Worm (Caenorhabditis elegans) whole organism, L3 larva: ENCODE data around the gene msp-49.

Source experiments
- R02D3.7 ChIP-seq: fragments of 150-350 bp; optimal IDR thresholded peaks from 2 replicates; lab custom pipeline; 2014; ENCODE audit warnings: missing biosample characterization, missing genetic modification characterization
- ZK546.5 ChIP-seq: sonication (generic microtip); optimal IDR thresholded peaks from 2 replicates; lab custom pipeline; 2017; ENCODE audit warnings: missing biosample characterization, missing genetic modification characterization
- ama-1 ChIP-seq: fragments of 150-350 bp; optimal IDR thresholded peaks from 2 replicates; lab custom pipeline; 2018
- ceh-28 ChIP-seq: fragments of 150-350 bp; optimal IDR thresholded peaks from 2 replicates; lab custom pipeline; 2014; ENCODE audit warnings: missing biosample characterization, missing genetic modification reagents, missing genetic modification characterization
- ceh-9 ChIP-seq: sonication (generic microtip); optimal IDR thresholded peaks from 2 replicates; lab custom pipeline; 2018; ENCODE audit warnings: missing biosample characterization, missing genetic modification characterization
- daf-12 ChIP-seq: fragments of 150-350 bp; optimal IDR thresholded peaks from 2 replicates; lab custom pipeline; 2014; ENCODE audit warnings: missing biosample characterization, missing genetic modification reagents, missing genetic modification characterization
- egl-5 ChIP-seq: fragments of 150-350 bp; optimal IDR thresholded peaks from 2 replicates; lab custom pipeline; 2017; ENCODE audit warnings: missing biosample characterization, missing genetic modification reagents, missing genetic modification characterization, inconsistent platforms
- elt-1 ChIP-seq: fragments of 150-350 bp; optimal IDR thresholded peaks from 2 replicates; lab custom pipeline; 2014; ENCODE audit warnings: missing biosample characterization, missing genetic modification characterization
- elt-2 ChIP-seq: sonication (generic microtip); optimal IDR thresholded peaks from 2 replicates; lab custom pipeline; 2016; ENCODE audit warnings: missing genetic modification reagents, mild to moderate bottlenecking, missing genetic modification characterization, missing compliant biosample characterization
- eor-1 ChIP-seq, 2 experiments: fragments of 150-350 bp; optimal IDR thresholded peaks; 2 replicates each; lab custom pipeline; 2014 to 2018; ENCODE audit warnings: missing biosample characterization in 2 of 2, missing genetic modification characterization in 2 of 2
- fkh-10 ChIP-seq: sonication (generic microtip); optimal IDR thresholded peaks from 2 replicates; lab custom pipeline; 2017; ENCODE audit warnings: missing biosample characterization, missing genetic modification reagents, missing genetic modification characterization
- fos-1 ChIP-seq: fragments of 150-350 bp; optimal IDR thresholded peaks from 2 replicates; lab custom pipeline; 2014; ENCODE audit warnings: missing biosample characterization, missing genetic modification characterization
- jun-1 ChIP-seq: fragments of 150-350 bp; optimal IDR thresholded peaks from 2 replicates; lab custom pipeline; 2014; ENCODE audit warnings: missing biosample characterization, missing genetic modification reagents, missing genetic modification characterization
- lin-15B ChIP-seq: fragments of 150-350 bp; optimal IDR thresholded peaks from 2 replicates; lab custom pipeline; 2014; ENCODE audit warnings: missing biosample characterization, missing genetic modification characterization
- lin-39 ChIP-seq: fragments of 150-350 bp; optimal IDR thresholded peaks from 2 replicates; lab custom pipeline; 2018; ENCODE audit warnings: missing biosample characterization, missing genetic modification reagents, missing genetic modification characterization
- lsy-12 ChIP-seq: sonication (generic microtip); optimal IDR thresholded peaks from 2 replicates; lab custom pipeline; 2016; ENCODE audit warnings: mild to moderate bottlenecking, missing genetic modification characterization, missing compliant biosample characterization
- nfya-1 ChIP-seq: sonication (generic microtip); optimal IDR thresholded peaks from 2 replicates; lab custom pipeline; 2017; ENCODE audit warnings: missing genetic modification characterization, mild to moderate bottlenecking, missing compliant biosample characterization, antibody characterized with exemption, moderate library complexity; ENCODE audit not compliant: insufficient read depth
- nhr-11 ChIP-seq: fragments of 150-350 bp; optimal IDR thresholded peaks from 2 replicates; lab custom pipeline; 2014; ENCODE audit warnings: missing biosample characterization, missing genetic modification characterization
- nhr-12 ChIP-seq: fragments of 150-350 bp; optimal IDR thresholded peaks from 2 replicates; lab custom pipeline; 2014; ENCODE audit warnings: missing biosample characterization, missing genetic modification characterization
- nhr-23 ChIP-seq: fragments of 150-350 bp; optimal IDR thresholded peaks from 2 replicates; lab custom pipeline; 2014; ENCODE audit warnings: missing biosample characterization, missing genetic modification reagents, missing genetic modification characterization
- nhr-25 ChIP-seq: sonication (generic microtip); optimal IDR thresholded peaks from 2 replicates; lab custom pipeline; 2017; ENCODE audit warnings: missing biosample characterization, missing genetic modification characterization
- nhr-28 ChIP-seq: fragments of 150-350 bp; optimal IDR thresholded peaks from 2 replicates; lab custom pipeline; 2014; ENCODE audit warnings: missing biosample characterization, missing genetic modification characterization
- nhr-67 ChIP-seq: fragments of 150-350 bp; optimal IDR thresholded peaks from 2 replicates; lab custom pipeline; 2014; ENCODE audit warnings: missing biosample characterization, missing genetic modification characterization
- nhr-76 ChIP-seq: fragments of 150-350 bp; sonication (generic microtip); optimal IDR thresholded peaks from 5 replicates; lab custom pipeline; 2014; ENCODE audit warnings: missing biosample characterization, missing genetic modification characterization
- pha-4 ChIP-seq: fragments of 150-350 bp; optimal IDR thresholded peaks from 2 replicates; lab custom pipeline; 2014; ENCODE audit warnings: missing biosample characterization, missing genetic modification reagents, missing genetic modification characterization
- sea-2 ChIP-seq: fragments of 150-350 bp; sonication (generic microtip); optimal IDR thresholded peaks from 4 replicates; lab custom pipeline; 2014; ENCODE audit warnings: missing biosample characterization, missing genetic modification reagents, missing genetic modification characterization
- skn-1 ChIP-seq: fragments of 150-350 bp; optimal IDR thresholded peaks from 2 replicates; lab custom pipeline; 2014; ENCODE audit warnings: missing biosample characterization, missing genetic modification characterization
- snpc-4 ChIP-seq: fragments of 150-350 bp; optimal IDR thresholded peaks from 2 replicates; lab custom pipeline; 2014; ENCODE audit warnings: missing biosample characterization, missing genetic modification characterization
- unc-39 ChIP-seq: sonication (generic microtip); optimal IDR thresholded peaks from 4 replicates; lab custom pipeline; 2017; ENCODE audit warnings: missing biosample characterization, missing genetic modification characterization
- unc-62 ChIP-seq: fragments of 150-350 bp; sonication (generic microtip); optimal IDR thresholded peaks from 4 replicates; lab custom pipeline; 2014; ENCODE audit warnings: missing biosample characterization, missing genetic modification reagents, missing genetic modification characterization
- ztf-11 ChIP-seq: fragments of 150-350 bp; optimal IDR thresholded peaks from 2 replicates; lab custom pipeline; 2014; ENCODE audit warnings: missing biosample characterization, missing genetic modification characterization

The msp-49 gene

DNA sequence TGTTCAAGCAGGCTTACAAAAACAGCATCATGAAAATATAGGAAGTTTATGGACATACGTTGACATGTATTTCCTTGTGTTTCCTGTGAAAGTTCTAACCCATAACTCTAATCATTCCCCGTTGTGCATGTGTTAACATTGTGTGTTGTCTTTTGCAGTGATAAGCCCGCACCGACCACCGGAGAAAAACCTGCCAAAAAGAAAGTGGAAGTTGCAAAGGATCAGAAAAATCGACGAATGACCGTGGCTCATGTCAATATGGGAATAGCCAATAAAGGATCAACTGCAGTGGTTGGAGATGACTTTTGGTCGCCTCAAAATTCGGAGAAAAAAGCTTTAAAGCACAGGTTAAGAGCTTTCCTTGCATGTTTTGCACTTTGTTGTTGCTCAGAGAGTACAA, 11.1 kb downstream of the msp-49 start:
- TF ChIP-seq ztf-11 (tag; lab: Kevin White, UChicago) (no peak), elt-2 (tag; lab: Kevin White, UChicago) (peak; percentile 39)
- TF ChIP-seq, all 47 proteins: peak for 1

DNA sequence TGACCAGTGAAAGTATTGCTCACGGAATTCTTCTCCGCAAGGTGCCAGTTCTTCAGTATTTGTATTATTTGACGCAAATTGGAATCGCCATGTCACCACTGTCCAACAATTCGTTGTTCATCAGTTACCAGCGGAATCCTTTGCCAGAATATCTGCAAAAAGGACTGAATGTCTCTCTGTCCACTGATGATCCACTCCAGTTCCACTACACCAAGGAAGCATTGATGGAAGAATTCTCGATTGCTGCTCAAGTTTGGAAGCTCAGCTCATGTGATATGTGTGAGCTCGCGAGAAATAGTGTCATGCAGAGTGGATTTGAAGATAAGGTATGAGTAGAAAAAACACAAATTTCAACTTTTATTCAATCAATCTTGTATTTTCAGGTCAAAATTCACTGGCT, 15.0 kb downstream of the msp-49 start:
- TF ChIP-seq ama-1 (lab: Kevin White, UChicago) (peak; percentile 55), eor-1 (tag; optimal IDR thresholded peaks at IDR 0.05; lab: Kevin White, UChicago) (no peak)

DNA sequence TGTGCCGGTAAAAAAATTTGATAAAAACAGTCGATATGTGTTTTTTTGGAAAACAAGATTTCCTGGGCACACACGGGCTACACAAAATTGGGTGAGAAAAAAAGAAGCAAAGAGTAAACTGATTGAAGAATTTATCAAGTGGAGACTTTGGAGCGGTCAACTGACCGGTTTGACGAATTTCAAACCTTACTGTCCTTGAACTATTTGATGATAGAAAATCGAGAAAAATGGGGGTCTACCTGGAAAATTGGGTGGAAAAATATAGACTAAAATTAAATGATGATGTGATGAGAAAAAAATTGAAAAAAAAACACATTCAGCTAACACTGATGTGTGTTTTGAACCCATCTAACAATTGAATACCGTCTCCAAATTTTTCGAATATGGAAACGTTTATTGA, 16.7 kb downstream of the msp-49 start, which contains the start of gene C34F11.8:
C34F11.8 (minus strand) TSS at position 135 of the 400 bp plus-strand sequence.
- no peak for TF ChIP-seq lsy-12 (tag; lab: Kevin White, UChicago)
- no peak for TF ChIP-seq nhr-11 (tag; lab: Kevin White, UChicago)
- TF ChIP-seq nfya-1 = no peak
- TF ChIP-seq nhr-23 (tag; lab: Kevin White, UChicago) = peak; percentile 29
- TF ChIP-seq fos-1 (tag; lab: Kevin White, UChicago) = no peak

DNA sequence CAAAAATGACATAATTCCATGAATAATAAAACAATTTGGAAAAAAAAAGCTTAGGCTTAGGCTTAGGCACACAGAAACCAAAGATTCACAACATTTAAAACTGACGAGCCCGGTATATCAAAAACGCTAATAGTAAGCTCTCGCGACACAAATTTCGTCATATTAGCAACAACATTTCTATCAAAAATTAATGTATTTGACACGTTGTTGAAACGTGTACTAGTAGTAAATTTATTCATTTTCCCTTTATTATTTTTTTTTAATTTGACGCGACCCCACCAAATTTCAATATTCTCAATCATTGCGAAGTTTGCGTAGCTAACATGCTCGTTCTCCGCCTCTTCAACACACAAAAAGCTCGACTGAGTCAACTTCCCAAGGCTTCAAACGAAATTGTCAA, 17.8 kb downstream of the msp-49 start, which contains the start of gene C34F11.2:
C34F11.2 (plus strand) TSS at position 301 of the 400 bp plus-strand sequence.
- TF ChIP-seq nhr-25 (tag; lab: Kevin White, UChicago) (no peak), ceh-9 (tag; lab: Kevin White, UChicago) (no peak), snpc-4 (tag; lab: Kevin White, UChicago) (no peak), pha-4 (no peak), ceh-28 (tag; lab: Kevin White, UChicago) (no peak), lin-15B (tag; lab: Kevin White, UChicago) (no peak)

DNA sequence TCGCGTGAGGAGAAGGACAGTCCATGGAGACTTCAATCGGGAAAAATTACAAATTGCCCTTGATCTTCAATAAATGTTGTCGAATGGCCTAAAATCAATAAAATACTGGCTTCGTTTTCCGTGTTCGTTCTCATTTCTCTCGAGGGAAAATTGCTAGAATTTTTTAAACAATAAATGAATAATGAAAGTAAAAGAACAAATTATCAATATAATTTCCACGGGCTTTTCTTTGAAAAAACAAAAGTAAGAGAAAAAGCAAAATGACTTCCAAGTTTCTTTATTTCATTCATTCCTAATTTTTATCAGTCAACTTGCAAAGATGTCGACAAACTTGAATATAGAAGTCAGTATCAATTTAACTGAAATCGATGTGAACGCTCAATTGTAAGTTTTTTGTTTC, 18.5 kb downstream of the msp-49 start, which contains the start of gene C34F11.1:
C34F11.1 (plus strand) TSS at position 301 of the 400 bp plus-strand sequence.
- TF ChIP-seq nhr-28 (tag; lab: Kevin White, UChicago) (no peak), sea-2 (GFP tag; lab: Kevin White, UChicago) (no peak), egl-5 (tag; lab: Kevin White, UChicago) (no peak), ZK546.5 (no peak), unc-62 (GFP tag; lab: Kevin White, UChicago) (no peak), snpc-4 (tag; lab: Kevin White, UChicago) (no peak), fkh-10 (no peak), daf-12 (tag; lab: Kevin White, UChicago) (no peak), skn-1 (tag; lab: Kevin White, UChicago) (no peak), ama-1 (lab: Kevin White, UChicago) (no peak), jun-1 (tag; lab: Kevin White, UChicago) (no peak), R02D3.7 (no peak), eor-1 (tag; optimal IDR thresholded peaks at IDR 0.05; lab: Kevin White, UChicago) (no peak), nhr-76 (tag; lab: Kevin White, UChicago) (no peak), pha-4 (no peak), ceh-9 (tag; lab: Kevin White, UChicago) (no peak), nhr-67 (tag; lab: Kevin White, UChicago) (no peak), nhr-12 (tag; lab: Kevin White, UChicago) (no peak)
- TF ChIP-seq, all 47 proteins: peak for 0

DNA sequence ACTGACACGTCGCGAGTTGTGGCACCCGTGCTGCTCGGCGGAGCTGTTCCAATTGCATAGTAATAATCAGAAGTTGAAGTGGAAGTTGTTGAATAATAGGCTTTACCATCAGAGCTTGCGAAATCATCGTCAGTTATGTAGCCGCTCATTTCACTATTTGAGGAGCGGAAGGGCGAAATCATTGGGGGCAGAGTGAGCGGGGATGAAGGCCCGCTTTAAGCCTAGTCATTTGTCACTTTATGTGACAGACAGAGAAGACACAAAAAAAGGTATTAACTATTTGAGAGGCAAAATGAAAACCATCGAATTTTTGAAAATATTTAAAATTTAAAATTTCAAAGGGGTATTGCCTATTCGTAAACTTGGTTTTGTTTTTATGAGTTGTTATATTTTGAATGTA, 24.2 kb downstream of the msp-49 start:
- TF ChIP-seq ceh-9 (tag; lab: Kevin White, UChicago) = no peak
- TF ChIP-seq ztf-11 (tag; lab: Kevin White, UChicago) = no peak
- peak; percentile 6 for TF ChIP-seq elt-1 (tag; lab: Kevin White, UChicago)
- TF ChIP-seq ama-1 (lab: Kevin White, UChicago) = no peak
- no peak for TF ChIP-seq nhr-76 (tag; lab: Kevin White, UChicago)
- TF ChIP-seq nhr-28 (tag; lab: Kevin White, UChicago) = no peak
- TF ChIP-seq unc-39 (tag; lab: Kevin White, UChicago) = no peak
- peak; percentile 63 for TF ChIP-seq lin-39
- no peak for TF ChIP-seq fos-1 (tag; lab: Kevin White, UChicago)
- TF ChIP-seq sea-2 (GFP tag; lab: Kevin White, UChicago) = no peak
